Fruit fly (Drosophila melanogaster) whole organism, embryonic: ENCODE data around the gene CG9263.

Source experiments
- Aef1 ChIP-seq: fragments of 200-800 bp; sonication (Bioruptor generic); IDR thresholded peaks from 3 replicates; pipeline ENCODE4 v1.3.6; 2022; ENCODE audit warnings: missing biosample characterization, missing genetic modification characterization
- B-H1 ChIP-seq: fragments of 200-800 bp; sonication (Bioruptor generic); IDR thresholded peaks from 3 replicates; pipeline ENCODE4 v1.3.6; 2022; ENCODE audit warnings: missing biosample characterization, missing genetic modification characterization
- CG10959 ChIP-seq: fragments of 200-800 bp; sonication (Bioruptor generic); IDR thresholded peaks from 2 replicates; pipeline ENCODE4 v1.3.6; 2022; ENCODE audit warnings: missing biosample characterization, missing genetic modification characterization
- CG12942 ChIP-seq: fragments of 200-800 bp; sonication (Bioruptor generic); optimal IDR thresholded peaks from 3 replicates; lab custom pipeline; 2016; ENCODE audit warnings: missing biosample characterization, missing genetic modification characterization
- CG13775 ChIP-seq: fragments of 200-800 bp; sonication (Bioruptor generic); optimal IDR thresholded peaks from 3 replicates; lab custom pipeline; 2017; ENCODE audit warnings: missing biosample characterization, mild to moderate bottlenecking, missing genetic modification characterization
- CG14050 ChIP-seq: fragments of 200-800 bp; sonication (Bioruptor generic); IDR thresholded peaks from 3 replicates; pipeline ENCODE4 v1.3.6; 2022; ENCODE audit warnings: missing biosample characterization, missing genetic modification characterization
- CG14860 ChIP-seq: fragments of 200-800 bp; sonication (Bioruptor generic); IDR thresholded peaks from 3 replicates; pipeline ENCODE4 v1.3.6; 2022; ENCODE audit warnings: missing biosample characterization, missing genetic modification characterization; ENCODE audit not compliant: partially characterized antibody
- CG16779 ChIP-seq: fragments of 200-800 bp; sonication (Bioruptor generic); IDR thresholded peaks from 2 replicates; pipeline ENCODE4 v1.3.6; 2022; ENCODE audit warnings: missing biosample characterization, missing genetic modification characterization
- CG18619 ChIP-seq: fragments of 200-800 bp; sonication (Bioruptor generic); optimal IDR thresholded peaks from 3 replicates; lab custom pipeline; 2017; ENCODE audit warnings: missing biosample characterization, mild to moderate bottlenecking, missing genetic modification characterization
- CG2129 ChIP-seq: fragments of 200-800 bp; sonication (Bioruptor generic); IDR thresholded peaks from 2 replicates; pipeline ENCODE4 v1.3.6; 2022; ENCODE audit warnings: missing biosample characterization, missing genetic modification characterization; ENCODE audit not compliant: partially characterized antibody
- CG2199 ChIP-seq: fragments of 200-800 bp; sonication (Bioruptor generic); IDR thresholded peaks from 3 replicates; pipeline ENCODE4 v1.3.6; 2022; ENCODE audit warnings: missing biosample characterization, missing genetic modification characterization
- CG2202 ChIP-seq: fragments of 200-800 bp; sonication (Bioruptor generic); optimal IDR thresholded peaks from 2 replicates; lab custom pipeline; 2018; ENCODE audit warnings: missing biosample characterization, mild to moderate bottlenecking, missing genetic modification characterization
- CG31388 ChIP-seq: fragments of 200-800 bp; sonication (Bioruptor generic); optimal IDR thresholded peaks from 2 replicates; lab custom pipeline; 2016; ENCODE audit warnings: missing biosample characterization, missing genetic modification characterization
- CG3163 ChIP-seq: fragments of 200-800 bp; sonication (Bioruptor generic); optimal IDR thresholded peaks from 3 replicates; lab custom pipeline; 2016; ENCODE audit warnings: missing biosample characterization, missing genetic modification characterization
- CG32767 ChIP-seq: fragments of 200-800 bp; sonication (Bioruptor generic); IDR thresholded peaks from 2 replicates; pipeline ENCODE4 v1.3.6; 2022; ENCODE audit warnings: missing biosample characterization, missing genetic modification characterization
- CG33213 ChIP-seq: fragments of 200-800 bp; sonication (Bioruptor generic); optimal IDR thresholded peaks from 3 replicates; lab custom pipeline; 2016; ENCODE audit warnings: missing biosample characterization, missing genetic modification characterization
- CG5245 ChIP-seq: fragments of 200-800 bp; sonication (Bioruptor generic); optimal IDR thresholded peaks from 3 replicates; lab custom pipeline; 2016; ENCODE audit warnings: missing biosample characterization, missing genetic modification characterization
- CG7839 ChIP-seq: fragments of 200-800 bp; sonication (Bioruptor generic); optimal IDR thresholded peaks from 3 replicates; lab custom pipeline; 2018; ENCODE audit warnings: missing biosample characterization, mild to moderate bottlenecking, missing genetic modification characterization, moderate library complexity
- CG8089 ChIP-seq: fragments of 200-800 bp; sonication (Bioruptor generic); optimal IDR thresholded peaks from 3 replicates; lab custom pipeline; 2016; ENCODE audit warnings: missing biosample characterization, missing genetic modification characterization
- CG8944 ChIP-seq: fragments of 200-800 bp; sonication (Bioruptor generic); optimal IDR thresholded peaks from 3 replicates; lab custom pipeline; 2016; ENCODE audit warnings: missing biosample characterization, missing genetic modification characterization
- CkIIα-i1 ChIP-seq: fragments of 200-800 bp; sonication (Bioruptor generic); IDR thresholded peaks from 2 replicates; pipeline ENCODE4 v1.3.6; 2022; ENCODE audit warnings: missing biosample characterization, missing genetic modification characterization
- Dref ChIP-seq: fragments of 200-800 bp; sonication (Bioruptor generic); IDR thresholded peaks from 2 replicates; pipeline ENCODE4 v1.3.6; 2022; ENCODE audit warnings: missing biosample characterization, missing genetic modification characterization
- Fer2 ChIP-seq: fragments of 200-800 bp; sonication (Bioruptor generic); optimal IDR thresholded peaks from 2 replicates; lab custom pipeline; 2018; ENCODE audit warnings: missing biosample characterization, mild to moderate bottlenecking, missing genetic modification characterization, moderate library complexity
- HmgD ChIP-seq: fragments of 200-800 bp; sonication (Bioruptor generic); optimal IDR thresholded peaks from 3 replicates; lab custom pipeline; 2016; ENCODE audit warnings: missing biosample characterization, missing genetic modification characterization
- Hmx ChIP-seq: fragments of 200-800 bp; sonication (Bioruptor generic); optimal IDR thresholded peaks from 2 replicates; lab custom pipeline; 2016; ENCODE audit warnings: missing biosample characterization, missing genetic modification characterization
- Hr39 ChIP-seq: fragments of >200 bp; optimal IDR thresholded peaks from 2 replicates; lab custom pipeline; 2017
- Lpt ChIP-seq: fragments of >200 bp; optimal IDR thresholded peaks from 2 replicates; lab custom pipeline; 2018; ENCODE audit warnings: missing biosample characterization, missing genetic modification characterization
- Nf-YC ChIP-seq: fragments of 200-800 bp; optimal IDR thresholded peaks from 3 replicates; lab custom pipeline; 2019; ENCODE audit warnings: missing biosample characterization, mild to moderate bottlenecking, missing genetic modification characterization, moderate library complexity
- PHDP ChIP-seq: fragments of 200-800 bp; sonication (Bioruptor generic); optimal IDR thresholded peaks from 3 replicates; lab custom pipeline; 2018; ENCODE audit warnings: missing biosample characterization, mild to moderate bottlenecking, missing genetic modification characterization, moderate library complexity
- Ravus ChIP-seq: fragments of 200-800 bp; sonication (Bioruptor generic); IDR thresholded peaks from 2 replicates; pipeline ENCODE4 v1.3.6; 2022; ENCODE audit warnings: missing biosample characterization, missing genetic modification characterization
- Sox102F ChIP-seq: fragments of 200-800 bp; sonication (Bioruptor generic); optimal IDR thresholded peaks from 2 replicates; lab custom pipeline; 2018; ENCODE audit warnings: missing biosample characterization, mild to moderate bottlenecking, missing genetic modification characterization, moderate library complexity
- Sry-β ChIP-seq: fragments of 200-800 bp; sonication (Bioruptor generic); optimal IDR thresholded peaks from 2 replicates; lab custom pipeline; 2018; ENCODE audit warnings: missing biosample characterization, mild to moderate bottlenecking, missing genetic modification characterization, moderate library complexity
- ato ChIP-seq: fragments of 200-800 bp; sonication (Bioruptor generic); IDR thresholded peaks from 2 replicates; pipeline ENCODE4 v1.3.6; 2022; ENCODE audit warnings: missing biosample characterization, missing genetic modification characterization; ENCODE audit not compliant: partially characterized antibody
- bab2 ChIP-seq: fragments of 200-800 bp; sonication (Bioruptor generic); optimal IDR thresholded peaks from 2 replicates; lab custom pipeline; 2016; ENCODE audit warnings: missing biosample characterization, missing genetic modification characterization
- bbx ChIP-seq: fragments of 200-800 bp; sonication (Bioruptor generic); IDR thresholded peaks from 2 replicates; pipeline ENCODE4 v1.3.6; 2022; ENCODE audit warnings: missing biosample characterization, missing genetic modification characterization; ENCODE audit not compliant: partially characterized antibody
- crc ChIP-seq: fragments of 200-800 bp; sonication (Bioruptor generic); optimal IDR thresholded peaks from 2 replicates; lab custom pipeline; 2016; ENCODE audit warnings: missing biosample characterization, missing genetic modification characterization
- ewg ChIP-seq: fragments of 200-800 bp; sonication (Bioruptor generic); optimal IDR thresholded peaks from 3 replicates; lab custom pipeline; 2017; ENCODE audit warnings: mild to moderate bottlenecking, missing biosample characterization, missing genetic modification reagents, missing genetic modification characterization
- exex ChIP-seq: fragments of 200-800 bp; sonication (Bioruptor generic); optimal IDR thresholded peaks from 4 replicates; lab custom pipeline; 2018; ENCODE audit warnings: missing biosample characterization, mild to moderate bottlenecking, missing genetic modification characterization, moderate library complexity
- gfzf ChIP-seq: fragments of 200-800 bp; sonication (Bioruptor generic); optimal IDR thresholded peaks from 2 replicates; lab custom pipeline; 2016; ENCODE audit warnings: missing biosample characterization, mild to moderate bottlenecking, missing genetic modification characterization, moderate library complexity
- gro ChIP-seq: fragments of 200-800 bp; sonication (Bioruptor generic); optimal IDR thresholded peaks from 2 replicates; lab custom pipeline; 2016; ENCODE audit warnings: missing biosample characterization, missing genetic modification characterization
- h ChIP-seq: fragments of >200 bp; optimal IDR thresholded peaks from 2 replicates; lab custom pipeline; 2017
- inv ChIP-seq: fragments of 200-800 bp; sonication (Bioruptor generic); IDR thresholded peaks from 2 replicates; pipeline ENCODE4 v1.3.6; 2022; ENCODE audit warnings: missing biosample characterization, missing genetic modification characterization; ENCODE audit not compliant: partially characterized antibody
- ken ChIP-seq: fragments of 200-800 bp; sonication (Bioruptor generic); IDR thresholded peaks from 3 replicates; pipeline ENCODE4 v1.3.6; 2022; ENCODE audit warnings: missing biosample characterization, missing genetic modification characterization
- lmd ChIP-seq: fragments of 200-800 bp; sonication (Bioruptor generic); IDR thresholded peaks from 2 replicates; pipeline ENCODE4 v1.3.6; 2022; ENCODE audit warnings: missing biosample characterization, missing genetic modification characterization
- nom ChIP-seq: fragments of 200-800 bp; sonication (Bioruptor generic); optimal IDR thresholded peaks from 2 replicates; lab custom pipeline; 2017; ENCODE audit warnings: missing biosample characterization, missing genetic modification characterization, mild to moderate bottlenecking, moderate library complexity, missing genetic modification reagents
- odd ChIP-seq: fragments of 200-800 bp; sonication (Bioruptor generic); optimal IDR thresholded peaks from 2 replicates; lab custom pipeline; 2017; ENCODE audit warnings: missing biosample characterization, mild to moderate bottlenecking, missing genetic modification characterization
- slou ChIP-seq: fragments of 200-800 bp; sonication (Bioruptor generic); optimal IDR thresholded peaks from 3 replicates; lab custom pipeline; 2016; ENCODE audit warnings: missing biosample characterization, missing genetic modification characterization
- so ChIP-seq: fragments of 200-800 bp; sonication (Bioruptor generic); IDR thresholded peaks from 3 replicates; pipeline ENCODE4 v1.3.6; 2022; ENCODE audit warnings: missing biosample characterization, missing genetic modification characterization
- stc ChIP-seq: fragments of 200-800 bp; sonication (Bioruptor generic); IDR thresholded peaks from 2 replicates; pipeline ENCODE4 v1.3.6; 2022; ENCODE audit warnings: missing biosample characterization, missing genetic modification characterization
- trh ChIP-seq: fragments of 200-800 bp; sonication (Bioruptor generic); optimal IDR thresholded peaks from 2 replicates; lab custom pipeline; 2016; ENCODE audit warnings: missing biosample characterization, missing genetic modification characterization
- vnd ChIP-seq: fragments of 200-800 bp; sonication (Bioruptor generic); IDR thresholded peaks from 3 replicates; pipeline ENCODE4 v1.3.6; 2022; ENCODE audit warnings: missing biosample characterization, missing genetic modification characterization; ENCODE audit not compliant: partially characterized antibody

The CG9263 gene

dm6 chr2L:13514945-13515687 lies 27.3 kb downstream of the CG9263 start (continued):
- TF ChIP-seq Sry-β (no peak), CG14860 (GFP tag; lab: Robert Waterston, UW) (no peak), CG2199 (GFP tag; lab: Robert Waterston, UW) (peak; percentile 46; the same call in 1 of the 3 replicates), CG32767 (GFP tag; lab: Robert Waterston, UW) (peak; percentile 72; the same call in 1 of the 2 replicates), Dref (GFP tag; lab: Robert Waterston, UW) (no peak), gfzf (GFP tag; lab: Kevin White, UChicago) (no peak), lmd (peak; percentile 51), CG33213 (GFP tag; lab: Kevin White, UChicago) (peak; percentile 83), Fer2 (no peak), Sox102F (GFP tag; lab: Kevin White, UChicago) (peak; percentile 73), ato (no peak), slou (GFP tag; lab: Kevin White, UChicago) (peak; percentile 77), trh (no peak), crc (GFP tag; lab: Kevin White, UChicago) (peak; percentile 79), inv (GFP tag; lab: Robert Waterston, UW) (no peak), nom (no peak), CG8944 (GFP tag; lab: Kevin White, UChicago) (peak; percentile 51), B-H1 (peak; percentile 76), h (no peak), CG14050 (peak; percentile 68), CG16779 (GFP tag; lab: Robert Waterston, UW) (peak; percentile 69), ken (GFP tag; lab: Robert Waterston, UW) (no peak), stc (peak; percentile 81), Ravus (peak; percentile 59), CG2129 (GFP tag; lab: Robert Waterston, UW) (no peak), CG12942 (GFP tag; lab: Kevin White, UChicago) (peak; percentile 33), Lpt (GFP tag; lab: Kevin White, UChicago) (no peak), CG18619 (GFP tag; lab: Kevin White, UChicago) (peak; percentile 35), CkIIα-i1 (no peak; the same call in 1 of the 2 replicates), HmgD (GFP tag; lab: Kevin White, UChicago) (no peak), Hmx (no peak), gro (GFP tag; lab: Kevin White, UChicago) (peak; percentile 80), PHDP (peak; percentile 61), CG5245 (GFP tag; lab: Kevin White, UChicago) (peak; percentile 61), CG2202 (tag; lab: Kevin White, UChicago) (no peak), Aef1 (GFP tag; lab: Robert Waterston, UW) (peak; percentile 81), CG31388 (peak; percentile 71), bbx (GFP tag; lab: Robert Waterston, UW) (no peak), CG8089 (GFP tag; lab: Kevin White, UChicago) (peak; percentile 44), bab2 (GFP tag; lab: Kevin White, UChicago) (peak; percentile 71), ewg (GFP tag; lab: Kevin White, UChicago) (peak; percentile 19), CG7839 (peak; percentile 86), Nf-YC (tag; lab: Kevin White, UChicago) (peak; percentile 35), exex (no peak), CG3163 (peak; percentile 62), Hr39 (lab: Kevin White, UChicago) (no peak), odd (no peak), CG13775 (GFP tag; lab: Kevin White, UChicago) (peak; percentile 26), CG10959 (peak; percentile 62), vnd (GFP tag; lab: Robert Waterston, UW) (no peak), so (GFP tag; lab: Robert Waterston, UW) (peak; percentile 74; the same call in 2 of the 3 replicates)
